Fruit fly (Drosophila melanogaster): ENCODE measurements around the gene Myc.

- TF ChIP-seq wor (GFP tag; IDR thresholded peaks at IDR 0.05) (peak; percentile 70), yki (optimal IDR thresholded peaks at IDR 0.05) (no peak), trh (GFP tag; optimal IDR thresholded peaks at IDR 0.05) (peak; percentile 13), ap (GFP tag; IDR thresholded peaks at IDR 0.05) (peak; percentile 76), rib (GFP tag; IDR thresholded peaks at IDR 0.05) (no peak), br (optimal IDR thresholded peaks at IDR 0.05) (no peak), gt (GFP tag; IDR thresholded peaks at IDR 0.05) (no peak), ham (GFP tag; IDR thresholded peaks at IDR 0.05) (no peak)
Observed at dm6 chrX:3424963-3425362, 52.0 kb downstream of the Myc start.
